Fruit fly (Drosophila melanogaster) Kc167 (cell line): Measurements from ENCODE around the gene mthl10.

Experiments used
- insv ChIP-seq: fragments of >200 bp; optimal IDR thresholded peaks from 3 replicates; lab custom pipeline; 2018; ENCODE audit warnings: missing external identifiers
- psq ChIP-seq: fragments of >200 bp; optimal IDR thresholded peaks from 2 replicates; lab custom pipeline; 2017; ENCODE audit warnings: missing external identifiers

- TF ChIP-seq insv (lab: Kevin White, UChicago) (no peak), psq (lab: Kevin White, UChicago) (no peak)
These were observed 30.4 kb downstream of the mthl10 start for dm6 chr3L:312323-312722.
